Fruit fly (Drosophila melanogaster) whole organism, pupa: Measurements from ENCODE around the gene mof.

Experiments used
- CG10348 ChIP-seq: fragments of 200-800 bp; sonication (Bioruptor generic); IDR thresholded peaks from 2 replicates; pipeline ENCODE4 v1.3.6; 2022; ENCODE audit warnings: missing biosample characterization, missing genetic modification characterization
- CG12605 ChIP-seq: fragments of 200-800 bp; sonication (Bioruptor generic); IDR thresholded peaks from 2 replicates; pipeline ENCODE4 v1.3.6; 2022; ENCODE audit warnings: missing biosample characterization, missing genetic modification characterization
- CG13204 ChIP-seq: fragments of 200-800 bp; sonication (Bioruptor generic); optimal IDR thresholded peaks from 2 replicates; lab custom pipeline; 2018; ENCODE audit warnings: missing biosample characterization, mild to moderate bottlenecking, missing genetic modification characterization, moderate library complexity
- CG14655 ChIP-seq: fragments of 200-800 bp; sonication (Bioruptor generic); optimal IDR thresholded peaks from 3 replicates; lab custom pipeline; 2017; ENCODE audit warnings: mild to moderate bottlenecking, missing biosample characterization, missing genetic modification reagents, missing genetic modification characterization
- CG17806 ChIP-seq: fragments of 200-800 bp; sonication (Bioruptor generic); optimal IDR thresholded peaks from 2 replicates; lab custom pipeline; 2018; ENCODE audit warnings: missing biosample characterization, mild to moderate bottlenecking, missing genetic modification characterization, moderate library complexity
- CG32121 ChIP-seq: fragments of 200-800 bp; sonication (Bioruptor generic); IDR thresholded peaks from 2 replicates; pipeline ENCODE4 v1.3.6; 2022; ENCODE audit warnings: missing biosample characterization, missing genetic modification characterization
- CG34367 ChIP-seq: fragments of 200-800 bp; sonication (Bioruptor generic); optimal IDR thresholded peaks from 2 replicates; lab custom pipeline; 2018; ENCODE audit warnings: missing biosample characterization, mild to moderate bottlenecking, missing genetic modification characterization
- CG4496 ChIP-seq: fragments of 200-800 bp; sonication (Bioruptor generic); IDR thresholded peaks from 3 replicates; pipeline ENCODE4 v1.3.6; 2022; ENCODE audit warnings: missing biosample characterization, missing genetic modification characterization
- CG8159 ChIP-seq: fragments of 200-800 bp; sonication (Bioruptor generic); optimal IDR thresholded peaks from 3 replicates; lab custom pipeline; 2018; ENCODE audit warnings: missing biosample characterization, mild to moderate bottlenecking, missing genetic modification characterization, moderate library complexity
- CG8301 ChIP-seq: fragments of 200-800 bp; sonication (Bioruptor generic); optimal IDR thresholded peaks from 2 replicates; lab custom pipeline; 2018; ENCODE audit warnings: missing biosample characterization, mild to moderate bottlenecking, missing genetic modification characterization
- CG9948 ChIP-seq: fragments of 200-800 bp; sonication (Bioruptor generic); optimal IDR thresholded peaks from 2 replicates; lab custom pipeline; 2018; ENCODE audit warnings: missing biosample characterization, mild to moderate bottlenecking, missing genetic modification characterization, moderate library complexity
- D1 ChIP-seq: fragments of 200-800 bp; sonication (Bioruptor generic); optimal IDR thresholded peaks from 2 replicates; lab custom pipeline; 2018; ENCODE audit warnings: missing biosample characterization, mild to moderate bottlenecking, missing genetic modification characterization, moderate library complexity
- EcR ChIP-seq: fragments of 200-800 bp; sonication (Bioruptor generic); optimal IDR thresholded peaks from 3 replicates; lab custom pipeline; 2019; ENCODE audit warnings: missing biosample characterization, missing genetic modification characterization, mild to moderate bottlenecking, moderate library complexity, missing genetic modification reagents
- Ets98B ChIP-seq: fragments of 200-800 bp; sonication (Bioruptor generic); IDR thresholded peaks from 2 replicates; pipeline ENCODE4 v1.3.6; 2022; ENCODE audit warnings: missing biosample characterization, missing genetic modification characterization
- Pif1A ChIP-seq: fragments of 200-800 bp; sonication (Bioruptor generic); optimal IDR thresholded peaks from 3 replicates; lab custom pipeline; 2016; ENCODE audit warnings: missing biosample characterization, missing genetic modification characterization
- Pif1B ChIP-seq: fragments of 200-800 bp; sonication (Bioruptor generic); optimal IDR thresholded peaks from 3 replicates; lab custom pipeline; 2016; ENCODE audit warnings: missing biosample characterization, missing genetic modification characterization
- fd96Ca ChIP-seq: fragments of 200-800 bp; sonication (Bioruptor generic); IDR thresholded peaks from 3 replicates; pipeline ENCODE4 v1.3.6; 2022; ENCODE audit warnings: missing biosample characterization, missing genetic modification characterization
- gl ChIP-seq: fragments of 200-800 bp; sonication (Bioruptor generic); optimal IDR thresholded peaks from 2 replicates; lab custom pipeline; 2018; ENCODE audit warnings: missing biosample characterization, mild to moderate bottlenecking, missing genetic modification characterization
- rn ChIP-seq: fragments of 200-800 bp; sonication (Bioruptor generic); IDR thresholded peaks from 2 replicates; pipeline ENCODE4 v1.3.6; 2022; ENCODE audit warnings: missing biosample characterization, missing genetic modification characterization

Gene mof

DNA sequence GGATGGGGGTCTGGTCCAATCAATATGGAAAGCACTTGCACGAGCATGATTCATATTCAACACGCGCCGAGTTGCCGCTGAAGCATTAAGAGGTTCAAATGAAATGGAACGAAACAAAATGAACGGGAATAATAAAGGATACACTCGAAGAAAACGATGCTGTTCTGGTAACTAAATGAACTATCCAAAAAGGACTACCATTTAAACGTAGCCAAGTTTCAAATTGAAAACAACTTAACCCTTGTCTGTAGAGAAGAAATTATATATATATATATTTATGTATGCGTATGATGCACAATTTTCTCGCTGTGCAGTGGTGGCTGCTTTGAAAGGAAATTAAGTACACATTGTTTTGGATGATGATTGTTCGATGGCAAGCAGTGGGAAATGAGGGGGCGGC, 24.0 kb downstream of the mof start:
- TF ChIP-seq CG8159 (tag; lab: Kevin White, UChicago) = peak; percentile 3
- no peak for TF ChIP-seq CG34367 (tag; lab: Kevin White, UChicago)
- no peak for TF ChIP-seq CG14655 (GFP tag; lab: Kevin White, UChicago)
- TF ChIP-seq CG12605 (GFP tag; lab: Robert Waterston, UW) = no peak

DNA sequence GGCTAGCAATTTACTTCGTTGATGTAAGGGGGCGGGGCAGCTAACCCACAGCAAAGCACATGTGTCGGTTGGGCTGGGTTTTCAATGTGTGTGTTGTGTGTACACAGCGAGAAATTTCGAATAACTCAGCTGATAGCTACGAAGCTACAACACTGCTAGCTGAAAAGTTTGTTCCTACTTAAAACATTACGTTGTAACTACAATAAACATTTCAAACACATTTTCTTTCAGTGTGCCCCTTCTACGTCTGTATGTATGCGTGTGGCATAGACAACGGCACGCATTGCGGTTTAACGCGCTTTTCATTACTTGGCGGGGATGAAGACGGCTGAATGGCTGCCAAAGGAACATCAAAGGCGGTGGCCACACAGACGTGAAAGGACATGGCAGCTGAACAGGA, 29.1 kb downstream of the mof start:
- TF ChIP-seq CG9948 (no peak), CG8159 (tag; lab: Kevin White, UChicago) (no peak), gl (tag; lab: Kevin White, UChicago) (no peak), CG10348 (GFP tag; lab: Robert Waterston, UW) (no peak), CG14655 (GFP tag; lab: Kevin White, UChicago) (no peak), rn (GFP tag; lab: Robert Waterston, UW) (no peak), CG34367 (tag; lab: Kevin White, UChicago) (no peak), EcR (no peak), fd96Ca (GFP tag; lab: Robert Waterston, UW) (no peak), CG12605 (GFP tag; lab: Robert Waterston, UW) (no peak), CG32121 (GFP tag; lab: Robert Waterston, UW) (no peak), CG13204 (GFP tag; lab: Kevin White, UChicago) (no peak), D1 (tag; lab: Kevin White, UChicago) (no peak), CG4496 (GFP tag; lab: Robert Waterston, UW) (no peak), CG8301 (tag; lab: Kevin White, UChicago) (no peak), Pif1A (GFP tag; lab: Kevin White, UChicago) (no peak), Ets98B (GFP tag; lab: Robert Waterston, UW) (no peak)

DNA sequence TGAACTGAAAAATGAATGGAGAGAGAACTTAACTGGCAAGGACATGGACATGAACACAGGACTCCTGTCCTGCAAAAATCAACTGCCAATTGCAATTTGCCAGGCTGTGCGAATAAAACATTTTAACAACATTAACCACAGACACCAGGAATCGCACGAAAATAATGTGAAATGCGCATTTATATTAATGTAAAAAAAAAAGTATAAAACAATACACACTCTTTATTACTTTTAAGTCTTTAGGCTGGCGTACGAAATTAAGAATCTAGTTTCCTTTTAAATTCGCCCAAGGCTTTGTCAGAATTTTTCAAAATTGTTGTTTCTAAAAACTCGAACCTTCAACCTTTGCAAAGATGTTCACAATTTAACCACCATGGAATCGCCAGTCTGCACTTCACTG, 31.7 kb downstream of the mof start, which contains the start of gene CG12729:
Gene CG12729 (plus strand): TSS at position 301 of the 400 bp plus-strand sequence.
- TF ChIP-seq CG8159 (tag; lab: Kevin White, UChicago) (no peak), gl (tag; lab: Kevin White, UChicago) (no peak), rn (GFP tag; lab: Robert Waterston, UW) (no peak), fd96Ca (GFP tag; lab: Robert Waterston, UW) (no peak), Pif1B (GFP tag; lab: Kevin White, UChicago) (no peak), D1 (tag; lab: Kevin White, UChicago) (no peak), CG12605 (GFP tag; lab: Robert Waterston, UW) (no peak), CG17806 (tag; lab: Kevin White, UChicago) (no peak), CG10348 (GFP tag; lab: Robert Waterston, UW) (no peak), Ets98B (GFP tag; lab: Robert Waterston, UW) (no peak), EcR (no peak), CG34367 (tag; lab: Kevin White, UChicago) (no peak)

DNA sequence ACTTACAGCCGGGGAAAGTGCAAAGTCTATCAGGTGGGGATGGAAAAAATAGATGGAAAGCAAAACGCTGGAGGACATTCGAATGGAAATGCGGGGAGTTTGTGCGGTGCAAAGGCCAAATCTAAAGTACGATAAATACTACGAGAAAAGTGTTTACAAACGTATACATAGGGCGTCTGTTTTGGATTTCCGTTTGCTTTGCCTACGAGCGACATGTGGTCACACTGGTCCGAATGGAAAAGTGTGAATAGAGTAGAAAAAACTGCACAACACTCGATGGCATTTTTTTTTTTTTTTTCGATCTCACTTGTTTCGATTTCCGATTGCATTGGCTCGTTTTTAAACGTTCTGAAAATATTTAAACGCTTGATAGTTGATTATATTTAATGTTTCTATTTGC, 36.9 kb downstream of the mof start:
- TF ChIP-seq CG12605 (GFP tag; lab: Robert Waterston, UW) = no peak
- TF ChIP-seq gl (tag; lab: Kevin White, UChicago) = no peak
